Fruit fly (Drosophila melanogaster): Measurements from ENCODE around the gene Arpc3B.

Gene Arpc3B

DNA sequence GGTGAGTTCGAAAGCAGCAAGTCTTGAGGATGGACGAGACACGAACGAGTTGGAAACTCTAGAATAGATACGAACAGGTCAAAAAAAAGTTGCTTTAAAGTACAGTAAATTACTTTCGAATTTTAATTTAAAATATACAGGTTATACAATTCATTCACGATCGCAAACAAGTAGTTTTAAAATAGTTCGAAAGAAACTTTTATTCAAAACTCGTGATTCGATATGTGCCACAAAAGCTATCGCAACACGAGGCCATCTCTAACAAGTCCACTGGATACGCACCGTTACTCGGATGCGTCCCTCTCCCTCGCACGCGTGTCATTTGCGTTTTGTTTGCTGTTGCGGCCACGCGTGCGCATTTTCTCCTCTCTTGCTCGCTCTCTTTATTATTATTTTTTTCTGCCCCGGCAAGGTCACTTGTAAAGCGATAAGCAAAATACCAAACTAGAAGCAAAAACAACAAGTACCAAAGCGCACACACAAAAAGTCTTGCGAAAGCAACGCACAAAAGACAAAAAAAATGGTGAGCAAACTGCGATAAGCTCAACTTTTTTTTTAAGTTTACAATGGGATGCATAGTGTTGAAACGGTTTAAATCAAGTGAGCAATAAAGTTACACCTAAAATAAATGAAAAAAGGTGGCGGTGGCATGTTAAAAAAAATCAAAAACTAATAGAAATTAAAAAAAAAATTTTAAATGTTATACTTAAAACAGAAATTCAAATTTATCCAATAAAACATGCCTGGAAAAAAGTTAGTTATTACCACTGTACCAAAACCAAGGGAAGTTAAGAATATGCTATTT, 19.6 kb upstream of the Arpc3B start (continued):
- TF ChIP-seq Stat92E (GFP tag; optimal IDR thresholded peaks at IDR 0.05), result no peak
- TF ChIP-seq CG1529 (GFP tag; optimal IDR thresholded peaks at IDR 0.05), result no peak
- TF ChIP-seq usp (GFP tag; optimal IDR thresholded peaks at IDR 0.05), result no peak
- peak; percentile 91 for TF ChIP-seq CG34224 (GFP tag; IDR thresholded peaks at IDR 0.05; ENCODE audit: partially characterized antibody)
- TF ChIP-seq CG2199 (GFP tag; IDR thresholded peaks at IDR 0.05), result no peak
- peak; percentile 57; the same call in 2 of the 3 replicates for TF ChIP-seq Dbx (GFP tag; IDR thresholded peaks at IDR 0.05)
- no peak for TF ChIP-seq Usf (GFP tag; optimal IDR thresholded peaks at IDR 0.05)
- peak; percentile 81 for TF ChIP-seq inv (GFP tag; IDR thresholded peaks at IDR 0.05; ENCODE audit: partially characterized antibody)
- peak; percentile 55 for TF ChIP-seq ind (GFP tag; optimal IDR thresholded peaks at IDR 0.05)
- peak; percentile 58; the same call in 1 of the 2 replicates for TF ChIP-seq CG8765 (GFP tag; IDR thresholded peaks at IDR 0.05)
- TF ChIP-seq luna (GFP tag; optimal IDR thresholded peaks at IDR 0.05), result no peak
- TF ChIP-seq Pdp1 (GFP tag; optimal IDR thresholded peaks at IDR 0.05), result peak; percentile 30 to 38
- no peak for TF ChIP-seq TFAM (GFP tag; optimal IDR thresholded peaks at IDR 0.05)
- peak; percentile 65 for TF ChIP-seq CG10209 (GFP tag; optimal IDR thresholded peaks at IDR 0.05)
- peak; percentile 13 for TF ChIP-seq Dip3 (GFP tag; optimal IDR thresholded peaks at IDR 0.05)
- TF ChIP-seq Nf-YA (GFP tag; IDR thresholded peaks at IDR 0.05), result peak; percentile 53; the same call in 1 of the 2 replicates
- peak; percentile 4 for TF ChIP-seq Six4 (GFP tag; optimal IDR thresholded peaks at IDR 0.05)
- peak; percentile 85 for TF ChIP-seq BEAF-32 (GFP tag; optimal IDR thresholded peaks at IDR 0.05)
- TF ChIP-seq Lim3 (GFP tag; IDR thresholded peaks at IDR 0.05), result no peak
- TF ChIP-seq CG13296 (GFP tag; optimal IDR thresholded peaks at IDR 0.05), result peak; percentile 83
- TF ChIP-seq phol (tag; optimal IDR thresholded peaks at IDR 0.05), result peak; percentile 69
- TF ChIP-seq disco-r (GFP tag; optimal IDR thresholded peaks at IDR 0.05), result no peak
- no peak for TF ChIP-seq zen (tag; optimal IDR thresholded peaks at IDR 0.05)
- peak; percentile 68 for TF ChIP-seq wdn (GFP tag; IDR thresholded peaks at IDR 0.05)
- no peak for TF ChIP-seq pita (GFP tag; optimal IDR thresholded peaks at IDR 0.05)
- no peak for TF ChIP-seq Hr39 (optimal IDR thresholded peaks at IDR 0.05)
- peak; percentile 26 for TF ChIP-seq CG16863 (GFP tag; optimal IDR thresholded peaks at IDR 0.05)
- peak; percentile 80 for TF ChIP-seq lmd (GFP tag; IDR thresholded peaks at IDR 0.05)
- peak; percentile 90 for TF ChIP-seq amos (GFP tag; IDR thresholded peaks at IDR 0.05; ENCODE audit: partially characterized antibody)
- peak; percentile 77 for TF ChIP-seq ato (GFP tag; IDR thresholded peaks at IDR 0.05; ENCODE audit: partially characterized antibody)
- no peak for TF ChIP-seq corto (GFP tag; optimal IDR thresholded peaks at IDR 0.05)
- TF ChIP-seq repo (GFP tag; optimal IDR thresholded peaks at IDR 0.05), result no peak
- TF ChIP-seq HLHmδ (GFP tag; optimal IDR thresholded peaks at IDR 0.05), result peak; percentile 57
- TF ChIP-seq CG9797 (GFP tag; optimal IDR thresholded peaks at IDR 0.05), result peak; percentile 18
- no peak for TF ChIP-seq CrebB (tag; optimal IDR thresholded peaks at IDR 0.05)
- TF ChIP-seq bigmax (GFP tag; optimal IDR thresholded peaks at IDR 0.05), result no peak
- TF ChIP-seq Sox100B (GFP tag; optimal IDR thresholded peaks at IDR 0.05), result peak; percentile 70
- peak; percentile 94 for TF ChIP-seq Scr (GFP tag; IDR thresholded peaks at IDR 0.05; ENCODE audit: partially characterized antibody)
- TF ChIP-seq Ravus (GFP tag; IDR thresholded peaks at IDR 0.05), result peak; percentile 22; the same call in 1 of the 2 replicates
- TF ChIP-seq Doc2 (GFP tag; IDR thresholded peaks at IDR 0.05), result no peak
- peak; percentile 86 for TF ChIP-seq BtbVII (GFP tag; optimal IDR thresholded peaks at IDR 0.05)
- TF ChIP-seq CG4820 (GFP tag; optimal IDR thresholded peaks at IDR 0.05), result peak; percentile 27
- TF ChIP-seq CkIIα-i1 (GFP tag; IDR thresholded peaks at IDR 0.05), result no peak
- TF ChIP-seq CG17802 (tag; optimal IDR thresholded peaks at IDR 0.05), result no peak
- TF ChIP-seq Atf3 (GFP tag; optimal IDR thresholded peaks at IDR 0.05), result no peak
- no peak for TF ChIP-seq Jarid2 (GFP tag; optimal IDR thresholded peaks at IDR 0.05)
- TF ChIP-seq CG15696 (tag; optimal IDR thresholded peaks at IDR 0.05), result peak; percentile 55
- TF ChIP-seq zf30C (GFP tag; optimal IDR thresholded peaks at IDR 0.05), result no peak
- TF ChIP-seq Aef1 (GFP tag; IDR thresholded peaks at IDR 0.05), result peak; percentile 69

Measured in whole organism, embryonic.